Worm (Caenorhabditis elegans) whole organism, L4/young adult: ENCODE measurements around the gene sms-1.

ENCODE experiments used
- W03F9.2 ChIP-seq: fragments of 150-350 bp; optimal IDR thresholded peaks from 2 replicates; lab custom pipeline; 2014; ENCODE audit warnings: missing biosample characterization, missing genetic modification characterization
- dao-5 ChIP-seq: sonication (generic microtip); optimal IDR thresholded peaks from 2 replicates; lab custom pipeline; 2016; ENCODE audit warnings: missing genotype, missing genetic modification characterization, moderate library complexity, missing compliant biosample characterization
- him-1 ChIP-seq: sonication (generic microtip); optimal IDR thresholded peaks from 2 replicates; lab custom pipeline; 2016; ENCODE audit warnings: missing genotype, missing genetic modification reagents, missing genetic modification characterization, missing compliant biosample characterization

Gene sms-1

DNA sequence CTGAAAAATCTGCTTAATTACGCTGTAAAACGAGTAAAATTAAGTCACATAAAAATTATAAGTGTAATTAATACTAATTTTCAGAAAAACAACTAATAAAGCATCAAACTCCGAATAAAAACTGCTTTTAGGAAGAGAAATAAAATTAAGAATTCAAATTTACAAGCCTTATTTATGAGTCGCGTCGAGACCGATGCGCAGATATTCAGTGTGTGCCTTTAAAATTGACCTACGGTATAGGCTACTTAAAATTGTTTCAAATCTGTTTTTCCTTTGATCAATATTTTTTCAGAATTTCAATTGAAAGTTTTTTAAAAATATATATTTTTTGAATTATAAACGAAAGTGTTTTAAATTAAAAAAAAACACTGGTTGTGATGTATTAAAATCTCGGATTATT lies at the start of gene sms-1:
Gene sms-1, minus strand, starts transcription at position 6 of the 400 bp plus-strand sequence.
- TF ChIP-seq W03F9.2 (tag; lab: Kevin White, UChicago): no peak
- TF ChIP-seq dao-5 (tag; lab: Kevin White, UChicago): no peak
- TF ChIP-seq him-1 (tag; lab: Kevin White, UChicago): no peak

DNA sequence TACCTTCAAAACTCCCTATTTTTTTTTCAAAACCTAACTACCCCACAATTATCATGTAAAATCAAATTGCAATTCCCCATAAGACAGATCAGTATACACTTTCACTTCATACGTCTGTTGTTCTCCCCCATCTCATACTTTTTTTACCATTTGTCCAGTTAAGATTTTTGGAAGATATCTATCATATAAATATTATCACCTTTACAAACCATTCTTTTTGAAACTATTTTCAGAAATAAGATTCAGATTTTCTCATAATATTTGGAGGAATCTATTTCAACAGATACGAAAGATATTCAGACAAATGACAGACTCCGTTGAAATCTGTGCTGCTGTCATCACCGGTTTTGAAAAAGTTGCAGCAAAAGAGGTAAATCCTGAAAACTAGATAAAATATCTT lies 29.8 kb upstream of the sms-1 start, which contains the start of gene M04B2.2:
Gene M04B2.2, plus strand, starts transcription at position 301 of the 400 bp plus-strand sequence.
- TF ChIP-seq him-1 (tag; lab: Kevin White, UChicago): no peak
- TF ChIP-seq dao-5 (tag; lab: Kevin White, UChicago): peak; percentile 2

DNA sequence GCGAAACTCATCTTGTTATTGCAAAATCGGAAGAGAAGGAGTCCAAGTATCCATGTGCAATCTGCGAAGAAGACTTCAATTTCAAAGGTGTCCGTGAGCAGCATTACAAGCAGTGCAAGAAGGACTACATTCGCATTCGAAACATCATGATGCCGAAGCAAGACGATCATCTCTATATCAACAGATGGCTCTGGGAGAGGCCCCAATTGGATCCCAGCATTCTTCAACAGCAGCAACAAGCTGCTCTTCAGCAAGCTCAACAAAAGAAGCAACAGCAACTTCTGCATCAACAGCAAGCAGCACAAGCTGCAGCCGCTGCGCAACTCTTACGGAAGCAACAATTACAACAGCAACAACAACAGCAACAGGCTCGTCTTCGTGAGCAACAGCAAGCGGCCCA lies 28.2 kb upstream of the sms-1 start:
- no peak for TF ChIP-seq W03F9.2 (tag; lab: Kevin White, UChicago)
- no peak for TF ChIP-seq him-1 (tag; lab: Kevin White, UChicago)
- no peak for TF ChIP-seq dao-5 (tag; lab: Kevin White, UChicago)

DNA sequence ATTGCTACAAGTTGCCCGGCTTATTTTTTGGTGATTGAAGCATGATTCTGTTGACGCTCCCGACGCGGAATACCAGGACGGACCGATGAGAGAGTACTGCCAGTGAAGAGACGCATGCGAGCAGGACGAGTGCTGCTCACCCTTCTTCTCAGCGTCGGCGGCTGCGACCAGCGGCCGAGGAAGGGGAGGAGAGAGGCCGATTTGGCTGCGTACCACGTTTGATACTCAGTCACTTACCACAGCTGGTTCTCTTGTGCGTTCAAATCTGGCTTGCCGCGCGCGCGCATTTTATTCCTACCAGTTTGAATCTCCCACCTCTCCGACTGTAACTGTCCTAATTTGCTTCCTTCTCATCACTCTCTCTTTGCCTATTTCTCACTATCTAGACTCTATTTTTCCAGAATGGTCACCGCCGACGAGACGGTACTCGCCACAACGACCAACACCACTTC lies 26.3 kb upstream of the sms-1 start, which contains the start of gene mep-1:
Gene mep-1, plus strand, starts transcription at position 402 of the 452 bp plus-strand sequence.
- TF ChIP-seq dao-5 (tag; lab: Kevin White, UChicago) (no peak), W03F9.2 (tag; lab: Kevin White, UChicago) (peak; percentile 24), him-1 (tag; lab: Kevin White, UChicago) (peak; percentile 50)

DNA sequence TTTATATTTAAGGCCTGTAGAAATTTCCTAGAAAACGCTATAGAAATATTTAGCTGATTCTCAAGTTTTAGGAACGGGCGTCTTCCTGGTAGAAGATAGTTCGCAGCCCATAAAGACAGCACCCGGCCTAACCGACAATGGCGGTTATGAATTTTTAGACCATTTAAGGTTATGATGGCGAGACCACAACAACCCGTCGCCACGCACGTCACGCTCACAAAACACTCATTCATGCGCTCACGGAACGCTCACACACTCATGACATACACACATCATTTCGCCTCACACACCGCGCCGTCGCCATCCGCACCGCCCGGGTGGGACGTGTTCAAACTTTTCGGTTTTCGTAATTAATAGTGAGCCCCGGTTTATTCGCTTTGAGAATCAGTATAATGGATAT lies 25.7 kb upstream of the sms-1 start:
- TF ChIP-seq W03F9.2 (tag; lab: Kevin White, UChicago): no peak
- no peak for TF ChIP-seq dao-5 (tag; lab: Kevin White, UChicago)
- TF ChIP-seq him-1 (tag; lab: Kevin White, UChicago): no peak

DNA sequence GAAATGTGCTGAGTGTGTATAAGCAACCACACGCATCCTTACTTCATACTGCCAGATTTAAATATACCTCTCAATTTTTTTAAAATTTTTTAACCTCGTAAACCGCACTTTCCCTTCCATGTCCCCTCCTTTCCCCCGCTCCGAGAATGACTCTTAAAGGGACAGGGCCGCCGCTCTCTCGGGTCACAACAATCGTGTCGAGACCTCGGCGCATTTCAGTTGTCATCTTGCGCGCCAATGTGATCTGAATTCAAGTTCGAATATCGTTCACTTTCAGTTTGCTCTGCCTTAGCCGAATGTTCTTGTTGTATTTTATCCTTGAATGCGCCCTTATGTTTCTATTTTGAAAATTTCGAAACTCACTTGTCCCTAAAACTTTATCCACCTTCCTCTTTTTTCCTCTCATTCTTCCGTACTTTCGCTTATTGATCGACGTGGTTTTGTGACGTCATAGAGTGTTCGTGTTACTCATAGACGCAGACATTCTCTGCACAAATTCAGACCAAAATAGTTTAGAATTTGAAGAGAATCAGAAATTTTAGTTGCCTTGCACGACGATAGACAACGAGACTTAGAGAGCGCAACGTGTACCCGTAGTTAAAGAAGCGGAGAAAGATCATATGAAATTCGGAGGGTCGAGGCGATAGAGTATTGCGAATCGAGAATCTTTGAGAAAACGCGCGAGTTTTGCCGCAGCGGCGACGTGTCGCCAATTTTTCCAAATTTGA lies 24.4 kb upstream of the sms-1 start:
- TF ChIP-seq dao-5 (tag; lab: Kevin White, UChicago) (no peak), W03F9.2 (tag; lab: Kevin White, UChicago) (peak; percentile 22)

DNA sequence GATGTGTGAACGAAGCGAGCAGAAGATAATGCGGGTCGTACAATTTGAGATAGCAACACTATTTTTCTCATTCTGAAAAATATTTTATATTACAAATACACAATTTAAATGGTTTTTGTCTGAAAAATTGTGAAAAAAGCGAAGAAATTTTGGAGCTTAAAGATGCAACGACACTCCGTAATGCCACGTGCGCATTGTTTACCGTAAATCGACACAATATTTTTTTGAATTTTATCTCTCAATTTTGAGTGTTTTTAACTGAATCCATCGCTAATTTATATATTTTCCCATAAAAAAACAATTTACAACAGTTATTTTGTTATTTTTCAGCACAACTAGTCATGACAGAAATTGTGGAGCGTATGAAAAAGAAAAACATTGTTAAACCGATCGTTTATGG lies 23.0 kb upstream of the sms-1 start, which contains the start of the genes M04B2.4 and gfl-1:
Gene M04B2.4, minus strand, starts transcription at position 72 of the 400 bp plus-strand sequence.
Gene gfl-1, plus strand, starts transcription at position 331 of the 400 bp plus-strand sequence.
- TF ChIP-seq him-1 (tag; lab: Kevin White, UChicago): no peak

DNA sequence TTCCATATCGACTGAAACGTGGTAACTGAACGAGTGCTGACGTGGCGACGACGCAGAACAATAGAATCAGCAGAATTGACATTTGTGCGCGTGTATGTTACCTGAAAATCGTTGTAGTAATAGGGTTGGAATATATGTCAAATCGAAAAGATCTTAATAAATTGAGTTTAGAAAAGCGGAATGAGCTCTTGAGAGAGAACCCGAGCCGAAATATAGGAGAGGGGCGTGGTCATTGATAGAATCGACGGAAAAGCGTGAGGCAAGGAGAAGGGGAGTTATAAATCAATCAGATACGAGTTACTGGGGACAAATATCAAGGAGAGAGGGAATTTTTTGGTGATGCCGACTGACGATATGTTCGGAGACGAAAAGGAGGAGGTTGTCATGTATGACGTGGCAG lies 12.7 kb upstream of the sms-1 start, which contains the start of gene M04B2.6:
Gene M04B2.6, minus strand, starts transcription at position 101 of the 400 bp plus-strand sequence.
- TF ChIP-seq dao-5 (tag; lab: Kevin White, UChicago) (no peak), W03F9.2 (tag; lab: Kevin White, UChicago) (no peak), him-1 (tag; lab: Kevin White, UChicago) (no peak)

DNA sequence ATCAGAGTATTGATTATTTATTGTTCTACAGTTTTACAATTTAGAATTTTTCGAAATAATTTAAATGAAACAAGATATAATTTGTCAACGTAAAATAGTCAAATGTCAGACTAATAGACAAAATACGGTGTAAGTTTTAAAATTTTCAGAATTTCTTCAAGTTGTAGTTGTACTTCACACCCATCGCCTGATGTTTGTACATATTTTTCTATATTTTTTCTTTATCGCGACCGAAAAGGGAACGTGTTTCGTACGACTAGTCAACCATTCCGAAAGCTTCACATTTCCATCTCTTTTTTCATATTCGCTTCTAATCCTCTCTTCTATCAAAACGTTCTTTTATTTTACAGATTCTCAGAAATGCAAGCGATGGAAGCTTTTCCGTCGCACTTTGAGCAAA lies 6.4 kb upstream of the sms-1 start, which contains the start of gene twk-25:
Gene twk-25, plus strand, starts transcription at position 301 of the 400 bp plus-strand sequence.
- TF ChIP-seq W03F9.2 (tag; lab: Kevin White, UChicago) (no peak), dao-5 (tag; lab: Kevin White, UChicago) (no peak), him-1 (tag; lab: Kevin White, UChicago) (no peak)

DNA sequence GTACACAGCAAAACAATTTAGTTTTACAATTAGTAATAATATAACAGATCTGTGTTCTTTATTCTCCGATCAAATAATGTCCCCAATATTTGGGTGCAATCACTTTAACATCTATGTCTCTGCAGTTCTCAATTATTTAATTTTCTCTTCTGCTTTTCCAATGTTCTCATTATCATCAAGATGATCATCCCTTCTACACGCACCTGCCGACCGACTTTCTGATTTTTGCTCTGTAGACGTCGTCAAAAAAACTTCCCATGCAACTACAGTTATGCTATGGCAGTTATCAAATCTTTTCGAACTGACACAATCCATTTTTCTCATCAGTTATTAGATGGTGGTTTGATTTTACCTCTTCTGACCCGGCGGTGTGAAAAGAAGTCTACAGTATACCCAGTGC lies 5.7 kb upstream of the sms-1 start:
- TF ChIP-seq him-1 (tag; lab: Kevin White, UChicago) (no peak), dao-5 (tag; lab: Kevin White, UChicago) (no peak), W03F9.2 (tag; lab: Kevin White, UChicago) (no peak)

DNA sequence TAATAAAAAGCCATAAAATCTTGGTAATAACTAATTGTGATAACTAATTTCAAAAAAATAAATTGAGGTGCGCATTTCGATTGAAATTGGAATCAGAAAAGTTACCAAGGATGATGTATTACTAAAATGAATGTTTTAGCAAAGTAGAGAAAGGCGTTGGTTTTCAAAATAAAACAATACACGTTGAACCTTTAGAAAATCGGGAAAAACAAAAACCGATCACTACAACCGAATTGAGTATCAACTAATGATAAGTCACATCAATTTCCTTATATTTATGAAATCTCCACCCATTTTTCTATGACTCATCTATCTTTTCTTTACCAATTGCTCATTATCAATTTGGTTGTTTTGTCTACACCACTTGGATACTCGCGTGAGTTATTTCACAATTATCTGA lies 2.4 kb upstream of the sms-1 start, which contains the start of gene H21P03.10:
Gene H21P03.10, plus strand, starts transcription at position 301 of the 400 bp plus-strand sequence.
- TF ChIP-seq dao-5 (tag; lab: Kevin White, UChicago) (no peak), him-1 (tag; lab: Kevin White, UChicago) (no peak), W03F9.2 (tag; lab: Kevin White, UChicago) (no peak)

DNA sequence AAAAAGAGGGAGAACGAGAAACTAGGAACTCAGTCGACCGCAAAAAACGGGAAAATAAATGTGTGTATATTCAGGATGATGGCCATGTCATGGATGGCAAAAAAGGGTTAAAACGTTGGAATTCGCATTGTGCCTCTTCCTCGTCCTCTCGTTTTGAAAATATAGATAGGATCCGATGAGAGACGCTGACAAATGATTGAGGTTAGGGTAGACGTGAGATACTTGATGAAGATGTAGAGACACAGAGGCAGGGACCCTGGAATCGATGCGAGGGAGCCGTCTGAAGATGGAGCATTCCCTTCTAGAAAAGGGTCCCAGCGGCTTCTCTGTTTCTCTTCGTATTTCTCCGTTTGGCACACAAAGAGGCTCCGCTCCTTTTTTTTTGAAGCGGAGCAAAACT lies 3.0 kb downstream of the sms-1 start:
- TF ChIP-seq W03F9.2 (tag; lab: Kevin White, UChicago) (no peak), dao-5 (tag; lab: Kevin White, UChicago) (no peak), him-1 (tag; lab: Kevin White, UChicago) (peak; percentile 70)

DNA sequence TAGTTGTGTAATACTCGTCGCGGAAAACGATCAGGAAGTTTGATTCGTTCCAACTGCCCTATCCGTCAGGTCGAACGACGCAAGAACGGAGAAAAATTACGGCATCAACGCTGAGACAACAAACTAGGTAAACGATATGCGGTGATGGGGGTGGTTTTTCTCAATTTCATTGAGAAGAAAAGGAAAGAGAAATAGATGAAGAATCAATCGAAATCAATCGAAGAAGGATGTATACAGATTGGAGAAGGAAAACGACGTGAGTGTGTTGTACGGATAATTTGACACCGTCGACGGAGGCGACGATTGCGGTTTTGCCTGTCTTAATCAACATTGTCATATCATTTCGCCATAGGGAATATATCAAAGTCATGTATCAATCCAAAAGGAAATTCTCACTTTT lies 4.1 kb downstream of the sms-1 start:
- TF ChIP-seq him-1 (tag; lab: Kevin White, UChicago): no peak
- no peak for TF ChIP-seq dao-5 (tag; lab: Kevin White, UChicago)
- TF ChIP-seq W03F9.2 (tag; lab: Kevin White, UChicago): no peak

DNA sequence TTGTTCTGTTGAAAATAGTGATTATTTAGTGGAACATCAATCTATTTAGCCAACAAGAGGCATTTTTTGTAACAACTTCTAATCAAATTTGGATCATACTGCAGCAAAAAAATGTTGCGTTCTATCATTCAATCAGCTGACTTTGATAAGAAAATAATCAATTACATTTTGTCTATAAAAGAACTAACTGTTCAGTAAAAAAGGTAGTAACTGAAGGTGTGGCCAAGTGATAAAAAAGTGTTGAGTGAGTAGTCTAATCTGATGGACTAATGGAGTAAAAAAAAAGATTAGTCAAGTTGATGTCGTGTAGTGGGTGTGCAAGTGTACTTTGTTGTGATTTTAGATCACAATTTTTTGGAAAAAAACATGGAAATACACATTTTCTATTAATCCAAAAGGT lies 5.6 kb downstream of the sms-1 start:
- TF ChIP-seq W03F9.2 (tag; lab: Kevin White, UChicago) (no peak), him-1 (tag; lab: Kevin White, UChicago) (no peak), dao-5 (tag; lab: Kevin White, UChicago) (no peak)
